Worm (Caenorhabditis elegans) whole organism, mixed stage, embryonic: ENCODE measurements around the gene srd-5.

ENCODE experiments used
- ceh-83 ChIP-seq: fragments of 200-800 bp; sonication (Bioruptor generic); optimal IDR thresholded peaks from 2 replicates; lab custom pipeline; 2018; ENCODE audit warnings: mild to moderate bottlenecking, missing genetic modification characterization, missing compliant biosample characterization
- drap-1 ChIP-seq: fragments of 200-800 bp; sonication (Bioruptor generic); optimal IDR thresholded peaks from 3 replicates; lab custom pipeline; 2018; ENCODE audit warnings: mild to moderate bottlenecking, missing genetic modification characterization, missing compliant biosample characterization
- mep-1 ChIP-seq: fragments of 150-350 bp; optimal IDR thresholded peaks from 2 replicates; lab custom pipeline; 2017; ENCODE audit warnings: missing biosample characterization, missing genetic modification reagents, missing genetic modification characterization, inconsistent platforms
- snpc-4 ChIP-seq: fragments of 150-350 bp; optimal IDR thresholded peaks from 2 replicates; lab custom pipeline; 2014; ENCODE audit warnings: missing biosample characterization, missing genetic modification characterization
- unc-62 ChIP-seq: fragments of 150-350 bp; optimal IDR thresholded peaks from 2 replicates; lab custom pipeline; 2014; ENCODE audit warnings: missing biosample characterization, missing genetic modification reagents, missing genetic modification characterization

DNA sequence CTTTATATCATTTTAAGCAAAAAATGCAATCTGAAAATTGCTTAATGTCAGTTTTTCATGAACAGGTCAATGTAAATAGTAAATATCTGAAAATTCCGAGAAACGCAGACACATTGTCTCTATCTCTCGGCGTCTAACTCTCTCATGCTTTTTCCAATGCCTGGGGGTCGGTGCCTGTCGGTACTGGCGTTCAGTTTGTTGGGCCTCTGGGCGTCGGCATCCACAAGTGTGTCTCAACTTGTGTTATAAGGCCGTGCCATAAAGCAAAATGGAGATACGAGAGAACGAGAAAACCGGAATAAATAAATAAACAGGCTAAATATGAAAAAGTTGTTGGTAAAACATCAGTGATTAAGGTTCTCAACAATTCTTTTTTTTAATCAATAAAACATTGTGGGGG, 7.1 kb downstream of the srd-5 start:
- TF ChIP-seq unc-62 (no peak), drap-1 (GFP tag; lab: Kevin White, UChicago) (no peak), snpc-4 (tag; lab: Kevin White, UChicago) (no peak), mep-1 (tag; lab: Kevin White, UChicago) (no peak), ceh-83 (GFP tag; lab: Kevin White, UChicago) (no peak)
